Fruit fly (Drosophila melanogaster) whole organism, adult: ENCODE results near the gene Arp2.

Source experiments
- CG33017 ChIP-seq: fragments of 200-800 bp; sonication (Bioruptor generic); optimal IDR thresholded peaks from 2 replicates; lab custom pipeline; 2018; ENCODE audit warnings: missing biosample characterization, mild to moderate bottlenecking, missing genetic modification characterization, moderate library complexity
- CG5204 ChIP-seq: fragments of 200-800 bp; sonication (Bioruptor generic); optimal IDR thresholded peaks from 2 replicates; lab custom pipeline; 2016; ENCODE audit warnings: missing biosample characterization, missing genetic modification characterization
- Mnt ChIP-seq: fragments of 200-800 bp; sonication (Bioruptor generic); optimal IDR thresholded peaks from 2 replicates; lab custom pipeline; 2016; ENCODE audit warnings: missing biosample characterization, mild to moderate bottlenecking, missing genetic modification characterization
- bab1 ChIP-seq: fragments of 200-800 bp; sonication (Bioruptor generic); optimal IDR thresholded peaks from 3 replicates; lab custom pipeline; 2019; ENCODE audit warnings: missing biosample characterization, mild to moderate bottlenecking, missing genetic modification characterization, moderate library complexity
- kay ChIP-seq: fragments of 200-800 bp; sonication (Bioruptor generic); peaks from one replicate; lab custom pipeline; 2016; ENCODE audit warnings: missing biosample characterization, missing genetic modification characterization, borderline replicate concordance
- ovo ChIP-seq: fragments of 200-800 bp; sonication (Bioruptor generic); optimal IDR thresholded peaks from 2 replicates; lab custom pipeline; 2016; ENCODE audit warnings: missing biosample characterization, missing genetic modification characterization
- pad ChIP-seq: fragments of 200-800 bp; sonication (Bioruptor generic); optimal IDR thresholded peaks from 3 replicates; lab custom pipeline; 2017; ENCODE audit warnings: missing biosample characterization, missing genetic modification characterization, mild to moderate bottlenecking, moderate library complexity, missing genetic modification reagents
- toe ChIP-seq: fragments of 200-800 bp; sonication (Bioruptor generic); optimal IDR thresholded peaks from 2 replicates; lab custom pipeline; 2016; ENCODE audit warnings: missing biosample characterization, missing genetic modification characterization

DNA sequence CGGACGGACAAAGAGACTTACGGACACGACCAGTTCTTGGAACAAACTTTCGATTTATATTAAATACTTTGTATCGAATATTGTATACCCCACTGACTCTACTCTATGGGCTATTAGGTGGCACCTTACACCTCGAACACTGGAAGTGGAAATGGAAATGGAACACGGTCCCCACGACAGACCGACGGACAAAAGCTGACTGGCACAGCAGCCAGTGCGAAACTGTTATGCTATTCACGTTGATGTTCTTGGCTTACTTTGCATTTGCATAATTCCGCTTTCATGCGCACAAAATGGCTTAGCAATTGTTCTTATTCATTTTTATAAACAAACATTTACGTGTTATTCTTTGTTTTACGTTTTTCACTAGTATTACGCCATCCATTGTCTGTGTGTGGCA, 20.3 kb upstream of the Arp2 start:
- no peak for TF ChIP-seq toe (GFP tag; lab: Kevin White, UChicago)
- no peak for TF ChIP-seq CG33017
- TF ChIP-seq pad (GFP tag; lab: Kevin White, UChicago) = no peak
- TF ChIP-seq bab1 (GFP tag; lab: Kevin White, UChicago) = no peak
- TF ChIP-seq ovo (GFP tag; lab: Kevin White, UChicago) = no peak
- TF ChIP-seq kay (GFP tag; lab: Kevin White, UChicago) = no peak
- no peak for TF ChIP-seq CG5204 (GFP tag; lab: Kevin White, UChicago)
- no peak for TF ChIP-seq Mnt (GFP tag; lab: Kevin White, UChicago)
